Fruit fly (Drosophila melanogaster) whole organism, embryonic: Measurements from ENCODE around the gene mEFTs.

Experiments used
- Bgb ChIP-seq: fragments of 200-800 bp; sonication (Bioruptor generic); IDR thresholded peaks from 2 replicates; pipeline ENCODE4 v1.3.6; 2022; ENCODE audit warnings: missing biosample characterization, missing genetic modification characterization; ENCODE audit not compliant: partially characterized antibody
- CG11695 ChIP-seq: fragments of 200-800 bp; sonication (Bioruptor generic); IDR thresholded peaks from 3 replicates; pipeline ENCODE4 v1.3.6; 2022; ENCODE audit warnings: missing biosample characterization, missing genetic modification characterization
- CG11723 ChIP-seq: fragments of 200-800 bp; sonication (Bioruptor generic); optimal IDR thresholded peaks from 2 replicates; lab custom pipeline; 2017; ENCODE audit warnings: missing biosample characterization, mild to moderate bottlenecking, missing genetic modification characterization
- CG12219 ChIP-seq: fragments of 200-800 bp; sonication (Bioruptor generic); optimal IDR thresholded peaks from 3 replicates; lab custom pipeline; 2018; ENCODE audit warnings: missing biosample characterization, mild to moderate bottlenecking, missing genetic modification characterization
- CG13123 ChIP-seq: fragments of 200-800 bp; sonication (Bioruptor generic); optimal IDR thresholded peaks from 2 replicates; lab custom pipeline; 2016; ENCODE audit warnings: missing biosample characterization, missing genetic modification characterization
- CG14441 ChIP-seq: fragments of 200-800 bp; sonication (Bioruptor generic); IDR thresholded peaks from 2 replicates; pipeline ENCODE4 v1.3.6; 2022; ENCODE audit warnings: missing biosample characterization, missing genetic modification characterization
- CG14710 ChIP-seq: fragments of 200-800 bp; sonication (Bioruptor generic); optimal IDR thresholded peaks from 3 replicates; lab custom pipeline; 2019; ENCODE audit warnings: missing biosample characterization, mild to moderate bottlenecking, missing genetic modification characterization, moderate library complexity
- CG14965 ChIP-seq: fragments of 200-800 bp; sonication (Bioruptor generic); optimal IDR thresholded peaks from 2 replicates; lab custom pipeline; 2016; ENCODE audit warnings: missing biosample characterization, missing genetic modification characterization, borderline replicate concordance
- CG16863 ChIP-seq: fragments of 200-800 bp; sonication (Bioruptor generic); optimal IDR thresholded peaks from 3 replicates; lab custom pipeline; 2016; ENCODE audit warnings: missing biosample characterization, missing genetic modification characterization
- CG17829 ChIP-seq: fragments of 200-800 bp; optimal IDR thresholded peaks from 2 replicates; lab custom pipeline; 2019; ENCODE audit warnings: missing biosample characterization, mild to moderate bottlenecking, missing genetic modification characterization, moderate library complexity
- CG18011 ChIP-seq: fragments of 200-800 bp; sonication (Bioruptor generic); optimal IDR thresholded peaks from 2 replicates; lab custom pipeline; 2017; ENCODE audit warnings: missing biosample characterization, missing genetic modification characterization, mild to moderate bottlenecking, moderate library complexity, missing genotype
- CG18764 ChIP-seq: fragments of 200-800 bp; sonication (Bioruptor generic); optimal IDR thresholded peaks from 3 replicates; lab custom pipeline; 2016; ENCODE audit warnings: missing biosample characterization, missing genetic modification characterization
- CG31441 ChIP-seq: fragments of 200-800 bp; sonication (Bioruptor generic); IDR thresholded peaks from 2 replicates; pipeline ENCODE4 v1.3.6; 2022; ENCODE audit warnings: missing biosample characterization, missing genetic modification characterization
- CG4328 ChIP-seq: fragments of 200-800 bp; sonication (Bioruptor generic); optimal IDR thresholded peaks from 3 replicates; lab custom pipeline; 2017; ENCODE audit warnings: missing biosample characterization, missing genetic modification reagents, missing genetic modification characterization
- CG5953 ChIP-seq: fragments of 200-800 bp; sonication (Bioruptor generic); IDR thresholded peaks from 2 replicates; pipeline ENCODE4 v1.3.6; 2022; ENCODE audit warnings: missing biosample characterization, missing genetic modification characterization
- CG8290 ChIP-seq, 3 experiments: fragments of 200-800 bp; sonication (Bioruptor generic); optimal IDR thresholded peaks; 2 replicates each; lab custom pipeline; 2016 to 2019; ENCODE audit warnings: missing biosample characterization in 3 of 3, missing genetic modification characterization in 3 of 3, mild to moderate bottlenecking in 2 of 3, moderate library complexity in 1 of 3
- Dbx ChIP-seq: fragments of 200-800 bp; sonication (Bioruptor generic); IDR thresholded peaks from 3 replicates; pipeline ENCODE4 v1.3.6; 2022; ENCODE audit warnings: missing biosample characterization, missing genetic modification characterization
- Doc3 ChIP-seq: fragments of 200-800 bp; sonication (Bioruptor generic); IDR thresholded peaks from 3 replicates; pipeline ENCODE4 v1.3.6; 2022; ENCODE audit warnings: missing biosample characterization, missing genetic modification characterization; ENCODE audit not compliant: partially characterized antibody
- Eip74EF ChIP-seq, 2 experiments: fragments of 200-800 bp in 1 of 2; fragments of >200 bp in 1 of 2; sonication (Bioruptor generic) in 1 of 2; optimal IDR thresholded peaks; 2 replicates each; lab custom pipeline; 2017 to 2019; ENCODE audit warnings: missing biosample characterization in 2 of 2, missing genetic modification characterization in 2 of 2, mild to moderate bottlenecking in 1 of 2, moderate library complexity in 1 of 2
- Elba2 ChIP-seq: fragments of 200-800 bp; sonication (Bioruptor generic); optimal IDR thresholded peaks from 3 replicates; lab custom pipeline; 2016; ENCODE audit warnings: missing biosample characterization, missing genetic modification characterization
- HLHmδ ChIP-seq: fragments of 200-800 bp; sonication (Bioruptor generic); optimal IDR thresholded peaks from 2 replicates; lab custom pipeline; 2018; ENCODE audit warnings: missing biosample characterization, mild to moderate bottlenecking, missing genetic modification characterization, moderate library complexity
- Kr ChIP-seq: fragments of 200-800 bp; sonication (Bioruptor generic); optimal IDR thresholded peaks from 2 replicates; lab custom pipeline; 2017; ENCODE audit warnings: missing biosample characterization, mild to moderate bottlenecking, missing genetic modification characterization
- Max ChIP-seq: fragments of 200-800 bp; sonication (Bioruptor generic); optimal IDR thresholded peaks from 2 replicates; lab custom pipeline; 2016; ENCODE audit warnings: missing biosample characterization, mild to moderate bottlenecking, missing genetic modification characterization
- NC2β ChIP-seq: fragments of 200-800 bp; sonication (Bioruptor generic); optimal IDR thresholded peaks from 2 replicates; lab custom pipeline; 2016; ENCODE audit warnings: missing biosample characterization, missing genetic modification characterization
- Nf-YC ChIP-seq: fragments of 200-800 bp; optimal IDR thresholded peaks from 3 replicates; lab custom pipeline; 2019; ENCODE audit warnings: missing biosample characterization, mild to moderate bottlenecking, missing genetic modification characterization, moderate library complexity
- Poxn ChIP-seq: fragments of 200-800 bp; sonication (Bioruptor generic); IDR thresholded peaks from 2 replicates; pipeline ENCODE4 v1.3.6; 2022; ENCODE audit warnings: missing biosample characterization, missing genetic modification characterization
- Rx ChIP-seq: fragments of 200-800 bp; sonication (Bioruptor generic); IDR thresholded peaks from 2 replicates; pipeline ENCODE4 v1.3.6; 2022; ENCODE audit warnings: missing biosample characterization, missing genetic modification characterization
- Tbp ChIP-seq: fragments of >200 bp; optimal IDR thresholded peaks from 2 replicates; lab custom pipeline; 2018; ENCODE audit warnings: missing biosample characterization, missing genetic modification characterization
- ac ChIP-seq: fragments of 200-800 bp; sonication (Bioruptor generic); optimal IDR thresholded peaks from 3 replicates; lab custom pipeline; 2017; ENCODE audit warnings: missing biosample characterization, mild to moderate bottlenecking, missing genetic modification characterization
- ara ChIP-seq: fragments of 200-800 bp; sonication (Bioruptor generic); IDR thresholded peaks from 2 replicates; pipeline ENCODE4 v1.3.6; 2022; ENCODE audit warnings: missing biosample characterization, missing genetic modification characterization
- bowl ChIP-seq: fragments of 200-800 bp; sonication (Bioruptor generic); IDR thresholded peaks from 2 replicates; pipeline ENCODE4 v1.3.6; 2022; ENCODE audit warnings: missing biosample characterization, missing genetic modification characterization
- br ChIP-seq: fragments of >200 bp; optimal IDR thresholded peaks from 2 replicates; lab custom pipeline; 2017
- dm ChIP-seq: fragments of 200-800 bp; sonication (Bioruptor generic); optimal IDR thresholded peaks from 3 replicates; lab custom pipeline; 2016; ENCODE audit warnings: missing biosample characterization, missing genetic modification characterization
- en ChIP-seq: fragments of 200-800 bp; sonication (Bioruptor generic); optimal IDR thresholded peaks from 2 replicates; lab custom pipeline; 2016; ENCODE audit warnings: missing biosample characterization, missing genetic modification characterization
- fru ChIP-seq: fragments of >200 bp; optimal IDR thresholded peaks from 2 replicates; lab custom pipeline; 2017
- fu2 ChIP-seq: fragments of 200-800 bp; sonication (Bioruptor generic); optimal IDR thresholded peaks from 2 replicates; lab custom pipeline; 2016; ENCODE audit warnings: missing biosample characterization, missing genetic modification characterization
- grau ChIP-seq: fragments of 200-800 bp; optimal IDR thresholded peaks from 3 replicates; lab custom pipeline; 2019; ENCODE audit warnings: missing biosample characterization, mild to moderate bottlenecking, missing genetic modification characterization, moderate library complexity
- hb ChIP-seq: fragments of 200-800 bp; sonication (Bioruptor generic); IDR thresholded peaks from 3 replicates; pipeline ENCODE4 v1.3.6; 2022; ENCODE audit warnings: missing biosample characterization, missing genetic modification characterization; ENCODE audit not compliant: partially characterized antibody
- insv ChIP-seq, 2 experiments: fragments of 200-800 bp; sonication (Bioruptor generic); optimal IDR thresholded peaks; 3 replicates each; lab custom pipeline; 2016 to 2018; ENCODE audit warnings: missing biosample characterization in 2 of 2, missing genetic modification characterization in 2 of 2
- lilli ChIP-seq: fragments of 200-800 bp; sonication (Bioruptor generic); optimal IDR thresholded peaks from 3 replicates; lab custom pipeline; 2016; ENCODE audit warnings: missing biosample characterization, missing genetic modification characterization
- lmd ChIP-seq: fragments of 200-800 bp; sonication (Bioruptor generic); IDR thresholded peaks from 2 replicates; pipeline ENCODE4 v1.3.6; 2022; ENCODE audit warnings: missing biosample characterization, missing genetic modification characterization
- luna ChIP-seq: fragments of 200-800 bp; sonication (Bioruptor generic); optimal IDR thresholded peaks from 2 replicates; lab custom pipeline; 2016; ENCODE audit warnings: missing biosample characterization, missing genetic modification characterization
- pan ChIP-seq, 4 experiments: fragments of >200 bp in 3 of 4; fragments of 200-800 bp in 1 of 4; sonication (Bioruptor generic) in 1 of 4; optimal IDR thresholded peaks in 3 of 4; IDR thresholded peaks in 1 of 4; 2 replicates each; pipeline versions ENCODE4 v1.3.6 to Lab custom; 2017 to 2022; ENCODE audit warnings: missing biosample characterization in 2 of 4, missing genetic modification characterization in 2 of 4, mixed read lengths in 1 of 4
- psq ChIP-seq: fragments of 200-800 bp; sonication (Bioruptor generic); optimal IDR thresholded peaks from 2 replicates; lab custom pipeline; 2017; ENCODE audit warnings: missing biosample characterization, missing genetic modification characterization
- sens-2 ChIP-seq: fragments of 200-800 bp; sonication (Bioruptor generic); IDR thresholded peaks from 2 replicates; pipeline ENCODE4 v1.3.6; 2022; ENCODE audit warnings: missing biosample characterization, missing genetic modification characterization
- tio ChIP-seq: fragments of 200-800 bp; sonication (Bioruptor generic); optimal IDR thresholded peaks from 2 replicates; lab custom pipeline; 2017; ENCODE audit warnings: missing biosample characterization, missing genetic modification characterization, inconsistent platforms
- tll ChIP-seq, 2 experiments: fragments of 200-800 bp in 1 of 2; fragments of >200 bp in 1 of 2; sonication (Bioruptor generic) in 1 of 2; optimal IDR thresholded peaks; 2 replicates each; lab custom pipeline; 2017 to 2019; ENCODE audit warnings: missing biosample characterization in 2 of 2, missing genetic modification characterization in 2 of 2, mild to moderate bottlenecking in 1 of 2, moderate library complexity in 1 of 2
- tup ChIP-seq: fragments of 200-800 bp; sonication (Bioruptor generic); optimal IDR thresholded peaks from 2 replicates; lab custom pipeline; 2016; ENCODE audit warnings: missing biosample characterization, mild to moderate bottlenecking, missing genetic modification characterization, moderate library complexity

Gene mEFTs

DNA sequence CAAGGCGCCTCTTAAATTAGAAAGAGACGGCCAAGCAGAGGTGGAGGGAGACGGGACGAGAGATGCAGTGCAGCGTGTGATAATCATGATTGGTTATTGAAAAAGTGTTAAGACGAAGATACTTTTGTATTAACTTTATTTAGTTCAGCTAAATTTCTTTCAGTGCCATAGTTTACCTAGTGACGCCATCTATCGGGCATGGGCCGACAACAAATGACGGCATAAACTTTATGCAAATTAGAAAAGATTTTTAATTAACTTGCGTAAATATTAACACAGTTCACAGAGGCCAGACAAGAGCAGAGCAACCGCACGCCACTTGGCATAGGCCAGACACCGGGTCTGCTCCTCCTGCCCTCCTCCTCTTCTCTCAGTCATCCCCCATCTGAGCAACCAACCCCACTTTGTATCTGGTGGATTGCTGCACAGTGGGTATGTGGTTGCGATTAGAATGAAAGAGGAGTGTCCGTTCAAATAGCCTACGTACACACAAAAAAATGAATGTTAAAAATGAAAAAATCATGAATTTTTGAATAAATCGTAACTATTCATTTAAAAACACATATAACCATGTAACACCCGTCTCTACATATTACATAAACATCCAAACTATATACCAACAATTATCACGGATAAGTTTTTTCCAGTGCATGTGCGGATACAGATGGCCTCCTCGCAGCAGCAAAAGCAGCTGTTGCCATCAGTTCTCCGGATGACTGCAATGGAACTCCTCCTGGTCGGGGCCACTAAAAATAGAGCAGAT is 34.8 kb downstream of the mEFTs start (continued):
- TF ChIP-seq ara (GFP tag; lab: Robert Waterston, UW) (peak; percentile 72), fru (no peak), CG11695 (GFP tag; lab: Robert Waterston, UW) (peak; percentile 65), fu2 (GFP tag; lab: Kevin White, UChicago) (peak; percentile 61), Doc3 (no peak), CG31441 (no peak; the same call in none of the 2 replicates), CG14710 (tag; lab: Kevin White, UChicago) (peak; percentile 84), CG4328 (GFP tag; lab: Kevin White, UChicago) (peak; percentile 74), CG18011 (GFP tag; lab: Kevin White, UChicago) (peak; percentile 30), CG14441 (GFP tag; lab: Robert Waterston, UW) (peak; percentile 73), sens-2 (GFP tag; lab: Robert Waterston, UW) (peak; percentile 56; the same call in 1 of the 2 replicates), pan (optimal IDR thresholded peaks at IDR 0.05; lab: Kevin White, UChicago) (no peak), pan (GFP tag; optimal IDR thresholded peaks at IDR 0.05 in 1 of 2, IDR thresholded peaks at IDR 0.05 in 1 of 2) (peak in 1 of 2 experiments; percentile 74), CG5953 (GFP tag; lab: Robert Waterston, UW) (peak; percentile 73; the same call in 1 of the 2 replicates), CG13123 (GFP tag; lab: Kevin White, UChicago) (peak; percentile 47), bowl (GFP tag; lab: Robert Waterston, UW) (peak; percentile 66; the same call in 1 of the 2 replicates), luna (GFP tag; lab: Kevin White, UChicago) (no peak), insv (GFP tag; optimal IDR thresholded peaks at IDR 0.05; lab: Kevin White, UChicago) (no peak), CG8290 (GFP tag; optimal IDR thresholded peaks at IDR 0.05; lab: Kevin White, UChicago) (peak; percentile 11), CG8290 (tag; optimal IDR thresholded peaks at IDR 0.05; lab: Kevin White, UChicago) (peak in 1 of 2 experiments; percentile 67), br (lab: Kevin White, UChicago) (no peak), tll (GFP tag; optimal IDR thresholded peaks at IDR 0.05; lab: Kevin White, UChicago) (no peak), Dbx (peak; percentile 81), CG11723 (GFP tag; lab: Kevin White, UChicago) (peak; percentile 32), ac (GFP tag; lab: Kevin White, UChicago) (peak; percentile 54), CG17829 (tag; lab: Kevin White, UChicago) (peak; percentile 83), Rx (peak; percentile 69), CG16863 (GFP tag; lab: Kevin White, UChicago) (peak; percentile 75), CG12219 (GFP tag; lab: Kevin White, UChicago) (peak; percentile 82), CG14965 (GFP tag; lab: Kevin White, UChicago) (peak; percentile 21), lilli (GFP tag; lab: Kevin White, UChicago) (peak; percentile 76), Bgb (no peak), lmd (GFP tag; lab: Robert Waterston, UW) (peak; percentile 76), psq (GFP tag; lab: Kevin White, UChicago) (no peak), en (GFP tag; lab: Kevin White, UChicago) (peak; percentile 69), Poxn (no peak), Nf-YC (tag; lab: Kevin White, UChicago) (no peak), CG18764 (peak; percentile 68), NC2β (GFP tag; lab: Kevin White, UChicago) (peak; percentile 72), tio (GFP tag; lab: Kevin White, UChicago) (peak; percentile 79), dm (peak; percentile 49), Eip74EF (GFP tag; optimal IDR thresholded peaks at IDR 0.05; lab: Kevin White, UChicago) (peak in 1 of 2 experiments; percentile 79), grau (tag; lab: Kevin White, UChicago) (peak; percentile 82), hb (GFP tag; lab: Robert Waterston, UW) (no peak), HLHmδ (GFP tag; lab: Kevin White, UChicago) (no peak), Tbp (no peak), Elba2 (GFP tag; lab: Kevin White, UChicago) (no peak), Max (GFP tag; lab: Kevin White, UChicago) (peak; percentile 68), tup (peak; percentile 27), Kr (no peak)
